Worm (Caenorhabditis elegans): ENCODE measurements around the gene sri-62.
"Not testable (repeated sequence)": the region's sequence is repeated elsewhere in the genome, so short reads cannot be mapped to it uniquely, and the experiment has no call there.

ce11 chrII:2688616-2689015, 9.7 kb downstream of the sri-62 start, which contains the start of gene nspf-2:
- not testable (repeated sequence) for TF ChIP-seq Y5F2A.4 (GFP tag; optimal IDR thresholded peaks at IDR 0.05); snpc-1.2 (GFP tag; IDR thresholded peaks at IDR 0.05); nhr-77 (tag; optimal IDR thresholded peaks at IDR 0.05); dpl-1 (GFP tag; optimal IDR thresholded peaks at IDR 0.05); R02D3.7 (tag; optimal IDR thresholded peaks at IDR 0.05); jun-1 (tag; optimal IDR thresholded peaks at IDR 0.05); ceh-28 (tag; optimal IDR thresholded peaks at IDR 0.05); dmd-6 (GFP tag; IDR thresholded peaks at IDR 0.05); duxl-1 (tag; optimal IDR thresholded peaks at IDR 0.05; ENCODE audit: poor library complexity); pqm-1 (tag; optimal IDR thresholded peaks at IDR 0.05); ces-1 (GFP tag; optimal IDR thresholded peaks at IDR 0.05); ama-1 (optimal IDR thresholded peaks at IDR 0.05)

Data from whole organism, L4 larva.